Worm (Caenorhabditis elegans) whole organism, L1 larva: Measurements from ENCODE around the gene algn-11.

Experiments
- C04F5.9 ChIP-seq: sonication (generic microtip); optimal IDR thresholded peaks from 2 replicates; lab custom pipeline; 2016; ENCODE audit warnings: missing genetic modification characterization, missing compliant biosample characterization
- F16B12.6 ChIP-seq: fragments of 150-350 bp; optimal IDR thresholded peaks from 2 replicates; lab custom pipeline; 2014; ENCODE audit warnings: missing biosample characterization, missing genetic modification characterization
- aha-1 ChIP-seq: fragments of 150-350 bp; optimal IDR thresholded peaks from 2 replicates; lab custom pipeline; 2014; ENCODE audit warnings: missing biosample characterization, missing genetic modification characterization
- alr-1 ChIP-seq: fragments of 200-800 bp; sonication (Bioruptor generic); optimal IDR thresholded peaks from 2 replicates; lab custom pipeline; 2018; ENCODE audit warnings: borderline replicate concordance, mild to moderate bottlenecking, missing genetic modification characterization, missing compliant biosample characterization
- aly-2 ChIP-seq: fragments of 150-350 bp; optimal IDR thresholded peaks from 2 replicates; lab custom pipeline; 2014; ENCODE audit warnings: missing biosample characterization, missing genetic modification characterization
- ceh-82 ChIP-seq, 3 experiments: fragments of 150-350 bp in 1 of 3; sonication (generic microtip) in 2 of 3; optimal IDR thresholded peaks; 2 replicates each; lab custom pipeline; 2014 to 2017; ENCODE audit warnings: missing biosample characterization in 3 of 3, missing genetic modification characterization in 3 of 3
- ceh-88 ChIP-seq: fragments of 200-800 bp; sonication (Bioruptor generic); IDR thresholded peaks from 2 replicates; pipeline ENCODE4 v1.3.6; 2022; ENCODE audit warnings: missing genetic modification characterization, missing compliant biosample characterization
- ces-1 ChIP-seq: fragments of 150-350 bp; optimal IDR thresholded peaks from 2 replicates; lab custom pipeline; 2014; ENCODE audit warnings: missing biosample characterization, missing genetic modification reagents, missing genetic modification characterization
- dsc-1 ChIP-seq: sonication (generic microtip); optimal IDR thresholded peaks from 2 replicates; lab custom pipeline; 2016; ENCODE audit warnings: mild to moderate bottlenecking, missing genetic modification characterization, missing compliant biosample characterization
- egl-13 ChIP-seq: sonication (generic microtip); optimal IDR thresholded peaks from 2 replicates; lab custom pipeline; 2016; ENCODE audit warnings: missing genotype, missing genetic modification reagents, missing genetic modification characterization, missing compliant biosample characterization
- egl-27 ChIP-seq, 2 experiments: fragments of 150-350 bp in 1 of 2; sonication (generic microtip); optimal IDR thresholded peaks; 3 replicates each; lab custom pipeline; 2017 to 2018; ENCODE audit warnings: missing biosample characterization in 2 of 2, missing genetic modification characterization in 2 of 2, missing genetic modification reagents in 2 of 2
- elt-2 ChIP-seq: sonication (generic microtip); optimal IDR thresholded peaks from 2 replicates; lab custom pipeline; 2016; ENCODE audit warnings: missing genetic modification characterization, mild to moderate bottlenecking, inconsistent platforms, missing compliant biosample characterization, missing genetic modification reagents
- ets-5 ChIP-seq: fragments of 200-800 bp; sonication (Bioruptor generic); IDR thresholded peaks from 2 replicates; pipeline ENCODE4 v1.3.6; 2022; ENCODE audit warnings: missing genetic modification characterization, missing compliant biosample characterization
- fkh-4 ChIP-seq: sonication (generic microtip); optimal IDR thresholded peaks from 2 replicates; lab custom pipeline; 2016; ENCODE audit warnings: missing compliant biosample characterization, missing genetic modification characterization, borderline replicate concordance
- fos-1 ChIP-seq: fragments of 150-350 bp; optimal IDR thresholded peaks from 2 replicates; lab custom pipeline; 2014; ENCODE audit warnings: missing biosample characterization, missing genetic modification characterization
- hlh-4 ChIP-seq: sonication (generic microtip); optimal IDR thresholded peaks from 2 replicates; lab custom pipeline; 2016; ENCODE audit warnings: mild to moderate bottlenecking, missing genetic modification characterization, missing compliant biosample characterization
- irx-1 ChIP-seq: sonication (generic microtip); optimal IDR thresholded peaks from 2 replicates; lab custom pipeline; 2016; ENCODE audit warnings: missing genetic modification characterization, missing compliant biosample characterization
- isw-1 ChIP-seq: fragments of 200-800 bp; sonication (Bioruptor generic); IDR thresholded peaks from 2 replicates; pipeline ENCODE4 v1.3.6; 2022; ENCODE audit warnings: missing genetic modification characterization, missing compliant biosample characterization
- jun-1 ChIP-seq: fragments of 150-350 bp; optimal IDR thresholded peaks from 2 replicates; lab custom pipeline; 2014; ENCODE audit warnings: missing biosample characterization, missing genetic modification reagents, missing genetic modification characterization
- lin-13 ChIP-seq: fragments of 150-350 bp; optimal IDR thresholded peaks from 2 replicates; lab custom pipeline; 2014; ENCODE audit warnings: missing biosample characterization, missing genetic modification reagents, missing genetic modification characterization
- lin-14 ChIP-seq: fragments of 200-800 bp; sonication (Bioruptor generic); optimal IDR thresholded peaks from 2 replicates; lab custom pipeline; 2018; ENCODE audit warnings: mild to moderate bottlenecking, missing genetic modification characterization, moderate library complexity, missing compliant biosample characterization
- lin-35 ChIP-seq, 2 experiments: fragments of 150-350 bp; optimal IDR thresholded peaks; 2 replicates each; lab custom pipeline; 2014; ENCODE audit warnings: missing biosample characterization in 2 of 2, missing genetic modification characterization in 2 of 2, missing genetic modification reagents in 2 of 2
- lir-3 ChIP-seq: sonication (generic microtip); optimal IDR thresholded peaks from 2 replicates; lab custom pipeline; 2016; ENCODE audit warnings: mild to moderate bottlenecking, missing genetic modification characterization, moderate library complexity, missing compliant biosample characterization; ENCODE audit not compliant: poor library complexity
- lsy-2 ChIP-seq, 2 experiments: fragments of 150-350 bp; optimal IDR thresholded peaks; 2 replicates each; lab custom pipeline; 2014; ENCODE audit warnings: missing biosample characterization in 2 of 2, missing genetic modification characterization in 2 of 2
- mab-9 ChIP-seq: fragments of 200-800 bp; sonication (Bioruptor generic); IDR thresholded peaks from 2 replicates; pipeline ENCODE4 v1.3.6; 2022; ENCODE audit warnings: missing genetic modification reagents, missing genetic modification characterization, missing compliant biosample characterization
- mdl-1 ChIP-seq, 2 experiments: fragments of 150-350 bp; optimal IDR thresholded peaks; 2 replicates each; lab custom pipeline; 2014 to 2017; ENCODE audit warnings: missing biosample characterization in 2 of 2, missing genetic modification characterization in 2 of 2, inconsistent platforms in 1 of 2
- mef-2 ChIP-seq: fragments of 150-350 bp; optimal IDR thresholded peaks from 2 replicates; lab custom pipeline; 2014; ENCODE audit warnings: missing biosample characterization, missing genetic modification characterization
- mep-1 ChIP-seq: fragments of 150-350 bp; optimal IDR thresholded peaks from 2 replicates; lab custom pipeline; 2014; ENCODE audit warnings: missing biosample characterization, missing genetic modification characterization
- nhr-11 ChIP-seq: fragments of 150-350 bp; optimal IDR thresholded peaks from 2 replicates; lab custom pipeline; 2014; ENCODE audit warnings: missing biosample characterization, missing genetic modification characterization
- nhr-12 ChIP-seq: sonication (generic microtip); optimal IDR thresholded peaks from 2 replicates; lab custom pipeline; 2017; ENCODE audit warnings: missing biosample characterization, missing genetic modification characterization
- nhr-19 ChIP-seq: fragments of 200-800 bp; sonication (Bioruptor generic); conservative IDR thresholded peaks from 2 replicates; pipeline ENCODE4 v1.3.6; 2022; ENCODE audit warnings: missing genetic modification characterization, missing compliant biosample characterization
- nhr-20 ChIP-seq: sonication (generic microtip); optimal IDR thresholded peaks from 2 replicates; lab custom pipeline; 2016; ENCODE audit warnings: mild to moderate bottlenecking, missing genetic modification characterization, missing compliant biosample characterization
- nhr-47 ChIP-seq: sonication (generic microtip); optimal IDR thresholded peaks from 2 replicates; lab custom pipeline; 2016; ENCODE audit warnings: mild to moderate bottlenecking, missing genetic modification characterization, moderate library complexity, missing compliant biosample characterization
- nhr-71 ChIP-seq: sonication (generic microtip); optimal IDR thresholded peaks from 2 replicates; lab custom pipeline; 2016; ENCODE audit warnings: mild to moderate bottlenecking, missing genetic modification characterization, moderate library complexity, missing compliant biosample characterization
- nhr-85 ChIP-seq: sonication (generic microtip); peaks from one replicate; lab custom pipeline; 2016; ENCODE audit warnings: missing genetic modification characterization, inconsistent platforms, missing compliant biosample characterization
- nhr-90 ChIP-seq: sonication (generic microtip); optimal IDR thresholded peaks from 2 replicates; lab custom pipeline; 2016; ENCODE audit warnings: mild to moderate bottlenecking, missing genetic modification characterization, missing compliant biosample characterization; ENCODE audit not compliant: poor library complexity
- pag-3 ChIP-seq: sonication (generic microtip); optimal IDR thresholded peaks from 2 replicates; lab custom pipeline; 2017; ENCODE audit warnings: missing genetic modification characterization, mild to moderate bottlenecking, missing compliant biosample characterization, antibody characterized with exemption, borderline replicate concordance; ENCODE audit not compliant: insufficient read depth
- pax-3 ChIP-seq: fragments of 200-800 bp; sonication (Bioruptor generic); optimal IDR thresholded peaks from 2 replicates; lab custom pipeline; 2018; ENCODE audit warnings: mild to moderate bottlenecking, missing genetic modification characterization, moderate library complexity, missing compliant biosample characterization
- skn-1 ChIP-seq: fragments of 150-350 bp; optimal IDR thresholded peaks from 2 replicates; lab custom pipeline; 2014; ENCODE audit warnings: missing biosample characterization, missing genetic modification characterization
- snpc-4 ChIP-seq: fragments of 150-350 bp; optimal IDR thresholded peaks from 2 replicates; lab custom pipeline; 2014; ENCODE audit warnings: missing biosample characterization, missing genetic modification characterization
- snu-23 ChIP-seq: sonication (generic microtip); optimal IDR thresholded peaks from 2 replicates; lab custom pipeline; 2016; ENCODE audit warnings: missing genetic modification characterization, missing compliant biosample characterization
- sox-4 ChIP-seq: sonication (generic microtip); optimal IDR thresholded peaks from 2 replicates; lab custom pipeline; 2016; ENCODE audit warnings: missing genetic modification characterization, missing compliant biosample characterization
- tbx-2 ChIP-seq: sonication (generic microtip); optimal IDR thresholded peaks from 2 replicates; lab custom pipeline; 2016; ENCODE audit warnings: missing genetic modification characterization, missing compliant biosample characterization
- tlp-1 ChIP-seq: fragments of 150-350 bp; optimal IDR thresholded peaks from 2 replicates; lab custom pipeline; 2014; ENCODE audit warnings: missing biosample characterization, missing genetic modification characterization
- unc-62 ChIP-seq: fragments of 150-350 bp; optimal IDR thresholded peaks from 2 replicates; lab custom pipeline; 2014; ENCODE audit warnings: missing biosample characterization, missing genetic modification reagents, missing genetic modification characterization
- unc-86 ChIP-seq: sonication (generic microtip); optimal IDR thresholded peaks from 2 replicates; lab custom pipeline; 2016; ENCODE audit warnings: missing genetic modification characterization, missing compliant biosample characterization
- unc-98 ChIP-seq: fragments of 200-800 bp; sonication (Bioruptor generic); IDR thresholded peaks from 2 replicates; pipeline ENCODE4 v1.3.6; 2022; ENCODE audit warnings: missing genetic modification characterization, missing compliant biosample characterization
- vab-15 ChIP-seq: sonication (generic microtip); optimal IDR thresholded peaks from 2 replicates; lab custom pipeline; 2017; ENCODE audit warnings: missing genotype, mild to moderate bottlenecking, missing genetic modification characterization, missing compliant biosample characterization
- xbp-1 ChIP-seq: sonication (generic microtip); optimal IDR thresholded peaks from 2 replicates; lab custom pipeline; 2016; ENCODE audit warnings: missing genetic modification characterization, missing compliant biosample characterization
- zag-1 ChIP-seq: fragments of 150-350 bp; optimal IDR thresholded peaks from 2 replicates; lab custom pipeline; 2014; ENCODE audit warnings: missing biosample characterization, missing genetic modification characterization
- zip-4 ChIP-seq: fragments of 200-800 bp; sonication (Bioruptor generic); optimal IDR thresholded peaks from 2 replicates; lab custom pipeline; 2018; ENCODE audit warnings: mild to moderate bottlenecking, missing genetic modification characterization, moderate library complexity, missing compliant biosample characterization
- ztf-11 ChIP-seq, 2 experiments: sonication (generic microtip); optimal IDR thresholded peaks; 2 replicates each; lab custom pipeline; 2016 to 2017; ENCODE audit warnings: missing genetic modification characterization in 2 of 2, missing biosample characterization in 1 of 2, missing compliant biosample characterization in 1 of 2
- ztf-4 ChIP-seq: fragments of 150-350 bp; optimal IDR thresholded peaks from 2 replicates; lab custom pipeline; 2014; ENCODE audit warnings: missing biosample characterization, missing genetic modification characterization

Gene algn-11

ce11 chrIII:7336214-7336613 lies 45.9 kb upstream of the algn-11 start, which contains the start of gene gsp-2 (continued):
- TF ChIP-seq mep-1 (tag; lab: Kevin White, UChicago) (peak; percentile 65), lir-3 (tag; lab: Kevin White, UChicago) (no peak), ets-5 (GFP tag; lab: Robert Waterston, UW) (no peak), nhr-85 (tag; lab: Kevin White, UChicago) (peak; percentile 48), irx-1 (tag; lab: Kevin White, UChicago) (no peak), C04F5.9 (tag; lab: Kevin White, UChicago) (no peak), mab-9 (GFP tag; lab: Robert Waterston, UW) (peak; percentile 47; the same call in 1 of the 2 replicates), ceh-82 (tag; optimal IDR thresholded peaks at IDR 0.05; lab: Kevin White, UChicago) (peak; percentile 52 to 67 (median 60)), aha-1 (no peak), unc-86 (peak; percentile 53), nhr-12 (tag; lab: Kevin White, UChicago) (no peak), nhr-71 (tag; lab: Kevin White, UChicago) (peak; percentile 78), nhr-11 (tag; lab: Kevin White, UChicago) (no peak), F16B12.6 (no peak), nhr-19 (GFP tag; lab: Robert Waterston, UW) (peak; percentile 81), ceh-88 (no peak; the same call in 1 of the 2 replicates), egl-13 (tag; lab: Kevin White, UChicago) (no peak), aly-2 (no peak), lsy-2 (tag; optimal IDR thresholded peaks at IDR 0.05; lab: Kevin White, UChicago) (peak; percentile 94 to 98), ztf-4 (tag; lab: Kevin White, UChicago) (peak; percentile 36), vab-15 (tag; lab: Kevin White, UChicago) (peak; percentile 81), tbx-2 (tag; lab: Kevin White, UChicago) (peak; percentile 60), fos-1 (tag; lab: Kevin White, UChicago) (peak; percentile 26), snu-23 (GFP tag; lab: Kevin White, UChicago) (peak; percentile 81), mdl-1 (tag; optimal IDR thresholded peaks at IDR 0.05; lab: Kevin White, UChicago) (peak in 1 of 2 experiments; percentile 74), hlh-4 (tag; lab: Kevin White, UChicago) (no peak), mef-2 (tag; lab: Kevin White, UChicago) (no peak), nhr-20 (tag; lab: Kevin White, UChicago) (peak; percentile 74), isw-1 (peak; percentile 73), alr-1 (tag; lab: Kevin White, UChicago) (no peak), tlp-1 (no peak), dsc-1 (peak; percentile 53), skn-1 (tag; lab: Kevin White, UChicago) (peak; percentile 85), lin-13 (GFP tag; lab: Kevin White, UChicago) (peak; percentile 72), nhr-90 (peak; percentile 51), egl-27 (tag; optimal IDR thresholded peaks at IDR 0.05; lab: Kevin White, UChicago) (no peak), xbp-1 (tag; lab: Kevin White, UChicago) (peak; percentile 63), ztf-11 (tag; optimal IDR thresholded peaks at IDR 0.05; lab: Kevin White, UChicago) (no peak), pag-3 (tag; lab: Kevin White, UChicago) (no peak), nhr-47 (tag; lab: Kevin White, UChicago) (peak; percentile 57), fkh-4 (tag; lab: Kevin White, UChicago) (no peak), snpc-4 (tag; lab: Kevin White, UChicago) (no peak), zip-4 (GFP tag; lab: Kevin White, UChicago) (no peak), unc-62 (GFP tag; lab: Kevin White, UChicago) (no peak), sox-4 (no peak), ces-1 (no peak), lin-14 (GFP tag; lab: Kevin White, UChicago) (peak; percentile 85), jun-1 (tag; lab: Kevin White, UChicago) (peak; percentile 46), elt-2 (tag; lab: Kevin White, UChicago) (no peak), lin-35 (GFP tag; optimal IDR thresholded peaks at IDR 0.05; lab: Kevin White, UChicago) (peak; percentile 83), unc-98 (no peak), pax-3 (tag; lab: Kevin White, UChicago) (peak; percentile 57), zag-1 (no peak)
